Fruit fly (Drosophila melanogaster) ovary, adult (tissue): ENCODE results near the gene CG8065.

Experiments
- CG17801 ChIP-seq: fragments of 200-800 bp; optimal IDR thresholded peaks from 2 replicates; lab custom pipeline; 2019; ENCODE audit warnings: missing biosample characterization, mild to moderate bottlenecking, missing genetic modification characterization, moderate library complexity; ENCODE audit not compliant: partially characterized antibody

CG8065 gene

DNA sequence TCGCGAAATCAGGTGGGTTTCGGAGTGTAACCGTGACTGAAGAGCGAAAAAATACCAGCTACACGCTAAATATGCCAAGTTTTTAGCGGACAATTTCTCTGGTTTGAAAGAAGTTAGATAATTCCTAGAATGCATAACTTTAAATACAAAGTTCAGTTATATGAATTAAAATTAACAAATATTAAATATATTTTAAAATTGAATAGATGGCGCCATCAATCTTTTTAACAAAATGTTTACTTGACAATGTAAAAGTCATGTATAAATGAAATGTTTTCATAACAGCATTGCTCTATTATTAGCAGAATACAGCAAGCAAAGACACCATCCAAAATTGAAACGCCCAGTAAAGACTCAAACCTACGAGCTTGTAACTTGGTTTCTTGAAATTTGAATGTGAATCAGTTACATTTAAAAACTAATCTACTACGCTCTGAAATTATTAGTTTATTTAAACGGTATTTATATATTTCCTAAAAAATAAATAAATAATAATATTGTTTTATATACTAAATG lies 9.8 kb downstream of the CG8065 start, which contains the start of gene scramb1:
TSS of gene scramb1 (minus strand) at position 27 of the 516 bp plus-strand sequence.
- TF ChIP-seq CG17801 (GFP tag; lab: Kevin White, UChicago): no peak

DNA sequence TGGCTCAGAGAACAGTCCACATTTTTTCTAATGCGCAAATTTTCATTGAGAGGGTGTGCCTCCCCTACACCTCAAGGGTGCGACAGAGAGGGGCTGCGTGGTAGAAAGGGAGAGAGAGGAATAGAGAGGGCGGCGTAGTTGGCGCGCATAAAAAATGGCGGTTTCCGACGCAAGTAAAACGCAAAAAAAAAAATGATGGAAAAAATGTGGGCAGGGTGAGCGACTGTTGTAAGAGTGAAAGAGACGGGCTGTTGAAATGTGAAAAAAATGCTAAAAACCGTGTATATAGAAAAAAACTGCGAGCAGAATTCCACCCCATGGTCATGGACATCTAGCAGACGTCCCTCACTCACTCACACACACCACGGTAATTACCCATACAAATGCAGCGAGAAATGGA lies 10.6 kb downstream of the CG8065 start:
- TF ChIP-seq CG17801 (GFP tag; lab: Kevin White, UChicago): no peak

DNA sequence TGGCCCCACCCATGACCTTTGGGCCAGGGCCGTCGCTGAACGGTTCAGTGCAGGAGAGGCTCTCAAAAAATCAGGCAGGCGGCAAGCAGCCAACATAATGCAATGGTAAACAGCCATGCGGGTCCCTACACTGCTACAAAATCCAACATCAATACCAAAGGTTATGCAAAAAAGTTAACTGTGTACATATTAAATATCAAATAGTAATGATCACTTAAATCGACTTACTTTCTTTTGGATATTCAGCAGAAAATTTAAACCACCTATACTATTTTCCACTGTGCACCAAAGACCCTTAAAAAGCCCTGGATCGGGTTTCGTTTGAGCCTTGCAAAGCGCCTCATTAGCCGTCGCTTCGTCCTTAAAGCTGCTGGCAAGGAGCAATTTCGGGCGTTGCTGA lies 11.6 kb downstream of the CG8065 start:
- TF ChIP-seq CG17801 (GFP tag; lab: Kevin White, UChicago): no peak

DNA sequence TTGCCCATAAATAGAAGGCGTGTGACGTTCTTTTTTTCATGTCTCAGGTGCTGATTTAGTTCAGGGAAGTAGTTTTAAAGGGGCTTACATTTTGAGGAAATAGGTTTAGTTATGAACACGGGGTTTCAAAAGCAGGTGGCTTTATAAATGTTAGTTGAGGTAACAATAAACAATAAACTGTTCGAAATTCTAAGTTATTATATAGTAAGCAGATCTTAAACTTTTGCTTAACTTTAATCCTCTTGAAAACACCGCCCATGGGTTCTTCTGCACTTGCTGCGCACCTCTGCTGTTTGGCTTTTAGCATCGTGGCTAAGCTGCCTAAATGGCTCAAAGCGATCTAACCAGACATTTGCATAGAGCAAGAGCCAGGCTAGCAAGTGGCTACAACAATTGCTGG lies 15.1 kb downstream of the CG8065 start:
- TF ChIP-seq CG17801 (GFP tag; lab: Kevin White, UChicago): no peak

DNA sequence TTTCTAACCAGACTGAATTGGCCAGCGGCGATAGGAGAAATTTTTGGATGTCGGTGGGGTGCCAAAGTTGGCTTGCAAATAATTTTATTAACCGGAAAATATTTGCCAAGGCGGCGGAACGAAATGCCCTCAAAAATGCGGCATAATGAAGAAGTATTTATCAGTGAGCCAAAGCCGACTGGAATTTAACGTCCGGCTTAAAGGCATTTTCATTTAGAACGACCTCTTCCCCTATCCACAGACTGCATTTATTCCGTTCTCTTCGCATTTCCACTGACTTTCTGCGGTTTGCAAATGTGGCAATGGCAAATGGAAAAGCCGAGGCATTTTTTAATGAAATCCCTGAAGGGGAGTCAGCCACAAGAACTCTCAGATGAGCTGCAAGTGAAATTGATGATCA lies 17.6 kb downstream of the CG8065 start:
- no peak for TF ChIP-seq CG17801 (GFP tag; lab: Kevin White, UChicago)

DNA sequence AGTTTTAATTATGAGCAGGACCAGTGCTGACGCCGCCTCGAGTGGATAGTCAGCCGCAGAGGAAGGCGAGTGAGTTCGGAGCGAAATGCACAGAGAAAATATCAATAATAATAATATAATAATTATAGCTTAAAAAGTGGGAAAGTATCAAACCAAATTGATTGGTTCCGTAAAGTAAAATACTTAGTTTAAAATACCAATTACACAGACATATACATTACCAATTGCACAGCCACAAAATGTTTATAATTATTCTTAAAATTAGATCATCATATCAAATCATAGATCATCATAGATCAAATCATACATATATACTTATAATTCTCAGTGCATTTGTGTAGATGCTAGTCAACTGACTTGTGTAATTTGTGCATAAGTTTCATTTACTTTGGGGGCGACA lies 23.1 kb downstream of the CG8065 start:
- no peak for TF ChIP-seq CG17801 (GFP tag; lab: Kevin White, UChicago)

DNA sequence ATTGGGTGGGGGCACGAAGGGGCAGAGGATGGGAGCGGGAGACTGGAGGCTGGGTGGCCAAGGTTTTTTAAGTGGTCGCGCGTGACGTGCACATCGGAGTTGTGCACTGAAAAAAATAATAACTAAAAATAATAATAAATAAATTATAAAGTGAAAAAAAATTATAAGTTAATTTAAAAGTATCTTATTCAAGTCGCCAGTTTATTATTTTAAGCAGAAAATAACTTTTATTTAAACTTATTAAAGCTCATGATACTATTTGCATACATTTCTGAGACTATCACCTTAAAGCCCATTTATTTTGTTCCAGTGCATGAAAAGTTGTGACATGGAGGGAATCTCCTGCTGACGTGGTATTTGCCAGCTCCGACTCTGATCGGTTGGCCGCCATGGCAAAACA lies 26.8 kb downstream of the CG8065 start:
- TF ChIP-seq CG17801 (GFP tag; lab: Kevin White, UChicago): no peak

DNA sequence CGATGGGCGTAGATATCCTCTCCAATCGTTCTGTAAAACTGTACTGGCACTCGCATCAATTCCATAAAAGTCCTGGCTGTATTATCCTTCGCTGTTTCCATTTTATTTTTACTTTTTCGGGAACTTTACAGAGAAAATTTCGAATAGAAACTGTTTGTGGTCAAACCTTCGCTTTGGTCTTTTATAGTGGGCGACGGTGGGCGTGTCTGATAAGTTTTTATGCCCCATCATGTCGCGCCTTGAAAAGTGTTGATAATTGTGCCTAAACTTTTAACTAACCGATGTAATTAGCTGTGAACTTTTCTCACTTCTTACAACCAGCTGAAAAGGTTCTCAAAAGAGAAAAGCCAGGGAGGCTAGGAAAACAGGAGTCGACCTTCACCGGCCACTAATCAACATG lies 29.1 kb downstream of the CG8065 start, which contains the start of gene Or67c:
TSS of gene Or67c (minus strand) at position 101 of the 400 bp plus-strand sequence.
- no peak for TF ChIP-seq CG17801 (GFP tag; lab: Kevin White, UChicago)

DNA sequence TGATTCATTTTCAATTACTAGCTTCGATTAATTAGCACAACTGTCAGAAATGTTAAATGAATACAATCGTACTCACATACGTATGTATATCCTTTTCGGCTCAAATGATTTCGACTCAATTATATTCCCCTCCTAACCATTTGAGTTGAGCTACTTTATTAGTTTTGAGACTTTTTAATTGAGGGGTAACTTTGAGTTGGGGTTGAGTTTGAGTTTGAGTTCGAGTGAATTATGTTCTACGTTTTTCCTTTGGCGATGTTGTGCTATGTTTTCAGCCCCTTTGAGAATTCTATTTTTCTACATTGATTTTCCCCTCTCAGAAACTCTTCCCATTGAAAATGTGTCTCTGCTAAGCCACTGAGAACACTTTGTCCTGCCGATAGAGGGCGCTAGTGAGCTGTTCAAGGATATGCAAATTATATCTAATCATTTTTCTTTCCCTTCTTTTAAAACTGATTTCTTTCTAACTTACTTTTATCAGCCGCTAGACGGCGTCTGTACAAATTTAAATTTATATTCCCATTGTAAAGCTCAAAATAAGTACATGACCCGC lies 30.8 kb downstream of the CG8065 start:
- TF ChIP-seq CG17801 (GFP tag; lab: Kevin White, UChicago): no peak

DNA sequence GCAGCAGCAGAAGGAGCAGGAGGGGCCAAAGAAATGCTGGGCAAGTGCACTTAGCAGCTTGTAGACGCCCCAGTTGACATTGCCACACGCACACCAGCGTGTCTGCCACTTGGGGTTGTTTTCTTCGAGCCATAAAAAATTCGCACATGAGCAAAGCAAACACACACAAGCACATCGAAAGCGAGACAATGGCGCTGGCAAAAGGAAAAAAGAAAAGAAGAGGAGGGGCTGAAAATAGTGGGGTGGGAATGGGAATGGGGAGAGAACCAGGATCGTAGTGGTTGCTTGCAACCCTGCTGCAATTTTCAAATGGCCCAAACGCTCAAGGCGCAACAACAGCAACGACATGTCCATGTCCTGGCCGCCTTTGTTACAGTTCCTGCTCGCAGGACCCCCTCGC lies 31.7 kb downstream of the CG8065 start:
- TF ChIP-seq CG17801 (GFP tag; lab: Kevin White, UChicago): no peak

DNA sequence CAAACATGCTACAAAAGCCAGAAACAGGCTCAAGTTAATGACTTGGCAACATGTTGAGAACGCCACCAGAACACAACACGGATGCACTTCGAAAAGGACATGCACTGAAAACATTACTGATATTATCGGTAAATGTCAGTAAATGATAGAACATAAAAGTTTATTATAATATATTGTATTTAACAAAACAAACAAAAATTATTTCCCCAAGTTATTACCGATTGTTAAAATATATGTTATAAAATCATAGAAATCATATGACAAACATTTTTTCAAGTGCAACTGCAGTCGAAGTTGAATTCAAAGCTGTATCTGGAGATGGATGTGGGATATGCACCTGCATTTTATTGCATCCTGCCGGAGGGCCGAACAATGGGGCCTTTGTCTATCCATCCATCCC lies 32.1 kb downstream of the CG8065 start:
- no peak for TF ChIP-seq CG17801 (GFP tag; lab: Kevin White, UChicago)

DNA sequence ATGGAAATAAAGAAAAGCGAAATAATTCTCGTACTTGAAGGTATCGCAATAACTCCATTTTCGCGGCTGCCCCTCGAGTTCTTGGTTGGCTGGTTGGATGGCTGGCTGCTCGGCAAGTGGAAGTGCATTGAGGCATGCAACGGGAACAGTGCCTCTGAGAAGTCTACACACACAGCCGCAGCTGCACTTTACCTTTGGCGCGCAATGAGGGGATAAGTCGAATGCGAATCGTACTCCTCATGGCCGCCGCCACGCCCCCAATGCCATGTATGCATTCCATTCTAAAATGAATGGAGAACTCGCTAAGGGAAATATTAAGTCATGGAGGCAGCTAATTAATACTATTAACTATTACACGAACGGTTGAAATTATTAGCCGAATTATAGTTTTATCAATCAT lies 34.4 kb downstream of the CG8065 start:
- no peak for TF ChIP-seq CG17801 (GFP tag; lab: Kevin White, UChicago)

DNA sequence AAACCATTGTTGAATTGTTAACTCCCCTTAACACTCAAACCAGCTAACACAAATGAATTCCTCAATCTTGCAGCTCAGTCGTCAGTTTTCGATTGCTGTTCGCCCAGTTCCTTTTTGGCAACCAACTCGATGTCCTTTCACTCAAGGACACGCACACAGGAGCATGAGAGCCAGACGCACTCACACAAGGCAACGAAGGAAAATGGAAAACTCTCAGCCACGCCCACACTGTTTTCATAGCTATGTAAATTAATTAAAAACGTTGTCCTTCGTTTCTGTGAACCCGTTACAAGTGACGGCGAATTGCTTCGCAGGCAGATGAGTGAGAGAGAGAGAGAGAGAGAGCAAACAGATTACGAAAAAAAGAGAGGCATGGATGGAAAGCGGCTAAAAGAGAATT lies 38.7 kb downstream of the CG8065 start:
- TF ChIP-seq CG17801 (GFP tag; lab: Kevin White, UChicago): no peak

DNA sequence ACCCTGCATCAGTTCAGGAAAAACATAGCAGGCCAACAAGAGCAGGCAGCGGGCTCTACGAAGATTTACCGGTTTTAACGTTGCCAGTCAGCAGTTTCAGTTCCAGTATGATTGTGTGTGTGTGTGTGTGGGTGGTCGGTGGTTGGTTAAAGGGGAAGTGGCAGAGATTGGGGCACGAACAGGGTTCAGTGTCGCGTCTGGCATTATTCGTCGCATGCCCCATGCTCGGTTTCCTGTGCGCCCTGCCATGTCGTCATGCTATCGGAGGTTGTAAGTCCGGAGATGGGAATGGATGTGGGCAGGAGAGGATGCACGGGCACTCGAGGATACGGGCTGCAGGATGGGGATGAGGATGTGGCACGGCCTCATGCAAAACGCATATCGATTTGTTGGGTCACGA lies 43.3 kb downstream of the CG8065 start:
- no peak for TF ChIP-seq CG17801 (GFP tag; lab: Kevin White, UChicago)

DNA sequence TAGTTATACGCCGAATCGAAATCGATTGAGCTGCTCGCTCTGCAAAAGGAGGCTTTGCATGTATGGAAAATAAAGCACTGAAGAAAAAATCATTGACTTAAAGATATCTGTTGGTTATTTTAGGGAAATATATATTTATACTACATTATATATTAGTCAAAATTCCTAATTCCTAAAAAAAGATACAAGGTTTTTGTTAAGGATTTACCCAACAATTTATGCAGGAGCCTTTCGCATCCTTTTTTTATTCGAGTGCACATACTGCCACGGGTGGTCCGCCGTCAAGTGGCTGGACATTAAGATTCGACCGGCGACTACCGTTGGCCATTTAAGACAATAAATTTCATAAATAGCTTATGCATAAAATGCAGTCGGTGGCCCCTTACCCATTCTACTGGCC lies 45.8 kb downstream of the CG8065 start:
- no peak for TF ChIP-seq CG17801 (GFP tag; lab: Kevin White, UChicago)

DNA sequence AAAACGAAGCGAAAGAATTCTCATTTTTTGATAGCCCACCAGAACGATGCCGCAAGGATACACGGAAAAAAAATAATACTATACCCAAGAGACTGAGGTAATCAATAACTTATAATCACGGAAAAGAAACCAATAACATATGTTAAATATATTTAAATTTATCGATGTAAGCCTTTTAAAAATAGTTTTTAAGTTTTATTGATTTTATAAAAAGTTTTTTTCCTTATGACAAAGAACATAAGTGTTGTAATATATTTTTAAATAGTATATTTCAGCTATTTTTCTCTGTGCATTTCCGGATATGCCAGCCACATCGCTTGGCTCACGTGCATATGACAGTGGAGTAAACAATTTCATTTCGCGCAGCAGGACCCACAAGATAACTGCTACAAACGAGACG lies 47.4 kb downstream of the CG8065 start:
- TF ChIP-seq CG17801 (GFP tag; lab: Kevin White, UChicago): no peak
